Worm (Caenorhabditis elegans) whole organism, L4/young adult: ENCODE data around the gene str-5.
A peak's percentile ranks its signal among the peaks of the same experiment; 100 is the strongest.
"Not testable (repeated sequence)": the region's sequence is repeated elsewhere in the genome, so short reads cannot be mapped to it uniquely, and the experiment has no call there.

Experiments used
- W03F9.2 ChIP-seq: fragments of 150-350 bp; optimal IDR thresholded peaks from 2 replicates; lab custom pipeline; 2014; ENCODE audit warnings: missing biosample characterization, missing genetic modification characterization
- dao-5 ChIP-seq: sonication (generic microtip); optimal IDR thresholded peaks from 2 replicates; lab custom pipeline; 2016; ENCODE audit warnings: missing genotype, missing genetic modification characterization, moderate library complexity, missing compliant biosample characterization
- him-1 ChIP-seq: sonication (generic microtip); optimal IDR thresholded peaks from 2 replicates; lab custom pipeline; 2016; ENCODE audit warnings: missing genotype, missing genetic modification reagents, missing genetic modification characterization, missing compliant biosample characterization

Gene str-5

DNA sequence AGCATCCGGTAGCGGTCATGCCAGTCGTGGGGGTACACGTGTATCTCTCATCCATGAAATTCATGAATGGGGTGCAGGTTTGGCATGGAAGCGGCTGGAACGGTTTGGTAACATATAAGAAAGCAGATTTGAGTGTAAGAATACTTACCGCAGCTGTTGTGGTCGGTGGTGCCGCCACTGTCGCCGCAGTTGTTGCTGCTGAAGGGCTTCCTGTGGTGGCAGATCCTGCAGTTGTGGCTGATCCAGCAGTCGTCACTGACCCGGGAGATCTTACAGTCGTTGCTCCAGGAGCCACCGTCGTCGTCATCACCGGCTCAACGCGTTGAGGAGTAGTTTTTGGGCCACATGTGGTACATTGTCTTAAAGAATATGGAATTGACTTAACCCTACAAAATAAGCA lies 20.0 kb upstream of the str-5 start:
- no peak for TF ChIP-seq him-1 (tag; lab: Kevin White, UChicago)
- TF ChIP-seq W03F9.2 (tag; lab: Kevin White, UChicago) = no peak
- TF ChIP-seq dao-5 (tag; lab: Kevin White, UChicago) = no peak

DNA sequence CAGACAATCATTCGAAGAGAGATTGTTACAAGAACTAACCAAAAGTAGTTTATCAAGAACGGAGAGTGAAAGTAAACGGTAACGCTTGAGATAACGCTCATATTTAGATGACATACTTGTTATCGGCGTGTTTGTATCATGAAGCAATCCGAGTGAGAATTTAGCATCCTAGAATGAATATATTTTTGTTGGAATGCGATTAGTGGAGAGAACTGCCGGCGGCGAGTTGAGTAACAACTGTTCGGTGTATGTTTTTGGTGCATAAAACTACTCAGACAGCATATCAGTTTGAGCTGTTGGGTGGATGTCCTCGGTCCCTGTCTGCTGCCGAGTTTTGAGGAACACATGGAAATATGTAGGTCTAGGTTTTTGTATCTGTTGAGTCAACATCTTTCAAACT lies 19.5 kb upstream of the str-5 start, which contains the start of gene T23D5.3:
TSS of gene T23D5.3 (minus strand) at position 101 of the 400 bp plus-strand sequence.
- TF ChIP-seq W03F9.2 (tag; lab: Kevin White, UChicago) (no peak), dao-5 (tag; lab: Kevin White, UChicago) (no peak), him-1 (tag; lab: Kevin White, UChicago) (no peak)

DNA sequence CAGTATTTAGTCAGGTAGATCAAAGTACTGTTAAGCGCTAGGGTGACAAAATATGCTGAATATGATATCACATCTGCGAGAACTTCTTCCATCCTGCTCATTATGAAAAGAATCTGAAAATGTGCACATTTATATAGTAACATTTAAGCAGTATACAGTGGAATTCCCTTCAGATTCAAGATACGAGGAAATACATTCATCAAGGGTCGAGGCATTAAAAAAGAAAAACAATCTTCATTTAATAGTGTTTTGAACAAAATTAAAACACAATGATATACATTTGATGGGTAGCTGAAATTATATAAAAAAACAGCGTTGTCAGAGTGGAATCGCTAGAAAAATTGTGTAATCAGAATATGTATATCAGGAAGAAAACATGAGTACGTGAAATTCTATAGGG lies 17.3 kb upstream of the str-5 start, which contains the start of gene str-27:
TSS of gene str-27 (minus strand) at position 101 of the 400 bp plus-strand sequence.
- TF ChIP-seq him-1 (tag; lab: Kevin White, UChicago) (no peak), dao-5 (tag; lab: Kevin White, UChicago) (no peak), W03F9.2 (tag; lab: Kevin White, UChicago) (no peak)

DNA sequence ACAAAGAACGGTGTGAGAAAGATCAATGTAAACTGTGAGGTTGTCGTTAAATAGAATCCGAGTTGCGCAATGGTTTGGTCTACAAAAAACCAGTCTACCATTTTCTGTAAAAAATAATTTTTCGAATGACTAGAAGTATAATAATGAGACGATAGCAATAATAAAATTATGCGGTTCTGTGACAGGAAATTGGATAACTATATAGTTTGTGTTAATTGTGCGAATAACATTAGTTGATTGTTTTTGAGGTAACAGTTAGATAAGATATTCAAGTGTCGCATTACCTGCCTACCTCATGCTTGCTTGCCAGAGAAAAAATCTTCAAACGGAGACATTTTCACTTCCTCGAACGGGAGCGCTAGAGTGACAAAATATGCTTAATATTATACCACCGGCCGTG lies 11.2 kb upstream of the str-5 start, which contains the start of gene str-18:
TSS of gene str-18 (minus strand) at position 101 of the 400 bp plus-strand sequence.
- TF ChIP-seq W03F9.2 (tag; lab: Kevin White, UChicago) (no peak), dao-5 (tag; lab: Kevin White, UChicago) (no peak), him-1 (tag; lab: Kevin White, UChicago) (no peak)

DNA sequence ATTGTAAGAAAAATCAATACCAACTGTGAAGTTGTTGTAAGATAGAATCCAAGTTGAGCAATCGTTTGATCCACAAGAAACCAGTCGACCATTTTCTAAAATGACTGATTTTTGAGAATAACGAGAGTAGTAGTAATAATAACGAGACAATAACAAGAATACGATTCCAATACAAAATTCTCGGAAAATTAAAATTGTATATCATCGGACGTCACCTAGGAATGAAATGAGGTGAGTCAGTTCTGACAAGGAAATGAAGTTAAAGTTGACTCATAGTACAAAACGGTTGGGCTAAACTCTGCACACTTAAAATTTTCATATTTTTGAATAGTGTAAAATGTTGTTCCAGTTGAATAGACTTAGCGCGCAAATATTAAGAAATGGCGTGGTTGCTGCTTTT lies 8.7 kb upstream of the str-5 start, which contains the start of gene str-19:
TSS of gene str-19 (minus strand) at position 101 of the 400 bp plus-strand sequence.
- TF ChIP-seq him-1, W03F9.2, dao-5 (tag; lab: Kevin White, UChicago): not testable (repeated sequence)

DNA sequence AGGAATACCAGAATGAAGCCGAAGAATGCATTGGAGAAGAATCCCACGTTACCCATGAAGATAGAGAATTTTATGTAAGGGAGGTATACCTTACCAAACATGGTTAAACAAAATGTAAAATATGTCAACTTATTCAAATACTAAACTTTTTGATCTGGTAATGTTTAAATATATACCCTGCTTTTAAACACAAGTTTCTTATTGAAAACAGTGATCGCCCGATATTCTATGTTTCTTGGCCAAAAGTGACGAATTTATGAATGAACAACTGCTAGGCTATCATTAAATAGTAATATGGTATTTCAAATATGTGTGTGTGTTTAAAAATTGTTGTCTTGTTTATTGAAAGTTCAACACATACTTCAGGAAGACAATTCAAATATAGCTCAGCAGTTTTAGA lies 4.7 kb upstream of the str-5 start, which contains the start of gene T23D5.8:
TSS of gene T23D5.8 (minus strand) at position 101 of the 400 bp plus-strand sequence.
- TF ChIP-seq him-1, W03F9.2, dao-5 (tag; lab: Kevin White, UChicago): not testable (repeated sequence)

DNA sequence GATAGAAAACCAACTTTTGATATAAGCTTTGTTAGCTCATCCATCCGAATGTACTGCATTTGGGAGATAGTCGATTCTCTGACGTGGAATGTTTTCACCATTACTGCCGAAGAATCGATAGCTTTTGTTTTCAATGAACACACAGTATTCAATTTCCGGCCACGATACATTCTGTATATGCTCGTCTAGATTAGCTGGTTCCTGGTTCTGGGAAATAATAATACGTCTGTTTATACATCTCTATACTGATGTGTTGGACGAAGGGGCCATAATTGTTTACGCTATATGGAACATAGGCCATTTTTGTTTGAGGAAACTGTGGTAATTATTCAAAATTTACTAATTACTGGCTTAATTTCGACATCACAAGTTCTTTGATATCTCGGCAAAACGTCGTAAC lies 2.9 kb upstream of the str-5 start, which contains the start of gene str-6:
TSS of gene str-6 (minus strand) at position 101 of the 400 bp plus-strand sequence.
- TF ChIP-seq dao-5 (tag; lab: Kevin White, UChicago) (no peak), W03F9.2 (tag; lab: Kevin White, UChicago) (no peak), him-1 (tag; lab: Kevin White, UChicago) (no peak)

DNA sequence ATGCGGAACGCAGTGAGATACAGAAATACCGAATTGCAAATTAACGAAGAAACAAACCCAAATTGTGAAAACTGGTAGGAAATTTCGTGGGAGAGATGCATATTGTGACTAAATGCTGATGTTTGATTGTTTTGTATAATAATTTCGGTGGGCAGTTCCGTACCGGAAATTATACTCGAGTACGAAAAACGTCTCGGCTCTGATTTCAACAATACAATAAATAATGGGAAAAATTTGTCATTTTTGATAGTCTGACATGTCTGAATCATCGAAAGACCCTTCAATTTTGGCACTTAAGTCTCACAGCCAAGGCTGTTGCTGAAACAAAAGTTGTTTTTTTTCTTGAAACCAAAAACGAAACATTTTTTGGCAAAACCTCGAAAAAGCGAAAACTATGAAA lies 992 bp upstream of the str-5 start, which contains the start of gene str-43:
TSS of gene str-43 (minus strand) at position 101 of the 400 bp plus-strand sequence.
- TF ChIP-seq W03F9.2 (tag; lab: Kevin White, UChicago) (no peak), him-1 (tag; lab: Kevin White, UChicago) (no peak), dao-5 (tag; lab: Kevin White, UChicago) (no peak)

DNA sequence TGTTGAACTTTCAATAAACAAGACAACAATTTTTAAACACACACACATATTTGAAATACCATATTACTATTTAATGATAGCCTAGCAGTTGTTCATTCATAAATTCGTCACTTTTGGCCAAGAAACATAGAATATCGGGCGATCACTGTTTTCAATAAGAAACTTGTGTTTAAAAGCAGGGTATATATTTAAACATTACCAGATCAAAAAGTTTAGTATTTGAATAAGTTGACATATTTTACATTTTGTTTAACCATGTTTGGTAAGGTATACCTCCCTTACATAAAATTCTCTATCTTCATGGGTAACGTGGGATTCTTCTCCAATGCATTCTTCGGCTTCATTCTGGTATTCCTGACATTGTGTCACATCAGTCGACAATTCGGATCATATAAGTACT lies 1.7 kb downstream of the str-5 start, which contains the start of gene str-8:
TSS of gene str-8 (plus strand) at position 301 of the 400 bp plus-strand sequence.
- not testable (repeated sequence) for TF ChIP-seq dao-5, him-1, W03F9.2 (tag; lab: Kevin White, UChicago)

DNA sequence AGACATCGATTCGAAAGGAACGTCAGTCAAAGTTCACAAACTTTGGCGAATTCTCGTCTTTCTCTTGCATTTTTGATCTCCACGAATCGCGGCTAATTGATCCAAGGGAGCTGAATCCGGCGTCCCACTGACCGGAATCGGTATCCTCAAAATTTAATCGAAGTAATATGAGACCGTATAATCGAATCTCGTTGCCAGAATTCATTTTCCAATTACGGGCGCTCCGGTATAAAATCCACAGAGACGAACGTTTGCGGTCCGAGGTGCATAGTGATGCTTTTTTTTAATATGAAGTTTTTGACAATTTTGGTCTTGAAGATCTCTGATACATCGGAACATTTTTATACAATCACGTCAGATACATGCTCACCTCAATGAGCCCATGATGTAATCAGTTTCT lies 4.6 kb downstream of the str-5 start:
- TF ChIP-seq him-1 (tag; lab: Kevin White, UChicago) (no peak), W03F9.2 (tag; lab: Kevin White, UChicago) (no peak), dao-5 (tag; lab: Kevin White, UChicago) (no peak)

DNA sequence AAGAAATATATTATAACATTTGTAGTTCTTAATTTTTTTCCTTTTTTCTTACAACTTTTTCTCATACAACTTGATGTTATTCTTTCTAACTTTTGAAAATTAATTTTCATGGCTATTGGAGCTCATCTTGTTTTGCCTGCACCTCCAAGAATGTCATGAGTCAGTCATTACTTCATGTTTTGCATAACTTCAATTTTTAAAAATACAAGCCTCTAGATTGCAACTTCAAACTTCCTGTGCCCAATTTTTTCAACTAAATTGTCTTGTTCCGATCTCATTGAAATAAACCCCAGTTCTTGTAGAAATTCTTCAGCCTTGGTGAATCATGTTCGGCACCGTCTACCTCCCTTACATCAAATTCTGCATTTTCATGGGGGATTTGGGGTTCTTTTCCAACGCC lies 5.4 kb downstream of the str-5 start, which contains the start of gene str-9:
TSS of gene str-9 (plus strand) at position 301 of the 400 bp plus-strand sequence.
- no peak for TF ChIP-seq W03F9.2 (tag; lab: Kevin White, UChicago)
- TF ChIP-seq him-1 (tag; lab: Kevin White, UChicago) = no peak
- TF ChIP-seq dao-5 (tag; lab: Kevin White, UChicago) = no peak

DNA sequence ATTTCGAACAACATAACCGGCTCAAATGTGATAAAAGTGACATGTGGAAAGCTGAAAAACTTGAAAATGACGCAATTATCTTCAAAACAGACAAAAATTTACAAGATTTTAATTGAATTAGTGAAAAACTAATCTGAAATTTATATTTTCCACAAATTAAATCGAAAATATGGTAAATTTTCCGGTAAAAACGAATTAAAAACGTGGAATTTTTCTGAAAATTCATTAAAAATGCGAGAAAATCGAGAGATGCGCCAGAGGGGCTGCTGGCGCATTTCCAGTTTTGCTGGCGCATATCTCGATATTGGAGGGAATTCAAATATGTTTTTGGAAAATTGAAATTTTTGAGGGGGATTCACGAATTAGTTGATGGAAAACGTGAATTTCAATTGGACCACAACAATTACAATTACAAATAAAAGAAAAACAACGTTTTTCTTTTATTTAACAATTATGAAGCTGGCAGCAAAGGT lies 13.1 kb downstream of the str-5 start, which contains the start of the genes haf-3 and F57A10.2:
TSS of gene haf-3 (minus strand) at position 51 of the 473 bp plus-strand sequence.
TSS of gene F57A10.2 (plus strand) at position 454 of the 473 bp plus-strand sequence.
- TF ChIP-seq dao-5 (tag; lab: Kevin White, UChicago) (no peak), W03F9.2 (tag; lab: Kevin White, UChicago) (peak; percentile 95), him-1 (tag; lab: Kevin White, UChicago) (peak; percentile 47)

DNA sequence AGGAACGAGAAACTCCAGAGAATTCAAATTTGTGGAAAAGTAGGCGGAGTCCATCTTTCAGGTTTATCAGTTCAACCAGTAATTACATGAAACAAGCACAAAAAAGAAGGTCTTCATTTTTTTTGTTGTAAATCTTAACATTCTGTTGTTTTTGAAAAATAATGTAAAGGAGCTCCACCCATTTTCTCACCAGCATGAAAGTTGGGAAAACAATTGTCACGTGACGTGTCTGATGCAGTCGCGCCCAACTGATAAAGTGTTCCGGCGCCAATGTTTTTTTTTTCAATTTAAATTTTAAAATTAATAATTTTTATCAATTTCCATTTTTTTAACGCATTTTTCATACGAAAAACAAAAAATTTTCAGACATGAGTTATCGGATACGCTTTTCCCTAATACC lies 16.0 kb downstream of the str-5 start, which contains the start of gene F57A10.4:
TSS of gene F57A10.4 (plus strand) at position 367 of the 400 bp plus-strand sequence.
- TF ChIP-seq him-1 (tag; lab: Kevin White, UChicago) (no peak), dao-5 (tag; lab: Kevin White, UChicago) (no peak), W03F9.2 (tag; lab: Kevin White, UChicago) (no peak)
